Fruit fly (Drosophila melanogaster) whole organism, adult: Measurements from ENCODE around the gene Tmhs.

Experiments used
- bab1 ChIP-seq: fragments of 200-800 bp; sonication (Bioruptor generic); optimal IDR thresholded peaks from 3 replicates; lab custom pipeline; 2019; ENCODE audit warnings: missing biosample characterization, mild to moderate bottlenecking, missing genetic modification characterization, moderate library complexity
- cic ChIP-seq: fragments of 200-800 bp; sonication (Bioruptor generic); optimal IDR thresholded peaks from 2 replicates; lab custom pipeline; 2017; ENCODE audit warnings: missing biosample characterization, mild to moderate bottlenecking, missing genetic modification characterization, moderate library complexity
- kay ChIP-seq: fragments of 200-800 bp; sonication (Bioruptor generic); peaks from one replicate; lab custom pipeline; 2016; ENCODE audit warnings: missing biosample characterization, missing genetic modification characterization, borderline replicate concordance

dm6 chr3L:1938767-1939166 lies 53.3 kb downstream of the Tmhs start, which contains the start of the genes CG46523 and CG5687:
- TF ChIP-seq cic (GFP tag; lab: Kevin White, UChicago) = no peak
- TF ChIP-seq kay (GFP tag; lab: Kevin White, UChicago) = no peak
- no peak for TF ChIP-seq bab1 (GFP tag; lab: Kevin White, UChicago)
